Worm (Caenorhabditis elegans) whole organism, late embryonic: ENCODE results near the gene ZK328.6.

Experiments used
- C08G9.2 ChIP-seq: sonication (generic microtip); optimal IDR thresholded peaks from 2 replicates; lab custom pipeline; 2016; ENCODE audit warnings: mild to moderate bottlenecking, missing genetic modification characterization, moderate library complexity, missing compliant biosample characterization
- C38D4.7 ChIP-seq: fragments of 200-800 bp; sonication (Bioruptor generic); optimal IDR thresholded peaks from 2 replicates; lab custom pipeline; 2018; ENCODE audit warnings: mild to moderate bottlenecking, missing genetic modification characterization, moderate library complexity, missing compliant biosample characterization
- F13H6.1 ChIP-seq: sonication (generic microtip); optimal IDR thresholded peaks from 2 replicates; lab custom pipeline; 2016; ENCODE audit warnings: missing genetic modification characterization, missing compliant biosample characterization
- T23F11.4 ChIP-seq: fragments of 200-800 bp; sonication (Bioruptor generic); optimal IDR thresholded peaks from 2 replicates; lab custom pipeline; 2018; ENCODE audit warnings: mild to moderate bottlenecking, missing genetic modification characterization, missing compliant biosample characterization
- Y22D7AL.16 ChIP-seq: sonication (generic microtip); optimal IDR thresholded peaks from 2 replicates; lab custom pipeline; 2016; ENCODE audit warnings: missing genetic modification characterization, missing compliant biosample characterization
- ahr-1 ChIP-seq: sonication (generic microtip); optimal IDR thresholded peaks from 2 replicates; lab custom pipeline; 2016; ENCODE audit warnings: missing genetic modification characterization, missing compliant biosample characterization
- ceh-18 ChIP-seq: sonication (generic microtip); optimal IDR thresholded peaks from 2 replicates; lab custom pipeline; 2016; ENCODE audit warnings: missing genetic modification characterization, missing compliant biosample characterization
- ceh-2 ChIP-seq: sonication (generic microtip); optimal IDR thresholded peaks from 2 replicates; lab custom pipeline; 2016; ENCODE audit warnings: missing genotype, missing genetic modification characterization, missing compliant biosample characterization
- ceh-22 ChIP-seq: sonication (generic microtip); optimal IDR thresholded peaks from 2 replicates; lab custom pipeline; 2017; ENCODE audit warnings: missing biosample characterization, missing genetic modification characterization
- ceh-48 ChIP-seq: sonication (generic microtip); optimal IDR thresholded peaks from 2 replicates; lab custom pipeline; 2016; ENCODE audit warnings: missing genetic modification characterization, inconsistent platforms, missing compliant biosample characterization
- ceh-6 ChIP-seq: fragments of 200-800 bp; sonication (Bioruptor generic); optimal IDR thresholded peaks from 2 replicates; lab custom pipeline; 2018; ENCODE audit warnings: mild to moderate bottlenecking, missing genetic modification characterization, missing compliant biosample characterization
- ceh-9 ChIP-seq: sonication (generic microtip); optimal IDR thresholded peaks from 2 replicates; lab custom pipeline; 2016; ENCODE audit warnings: mild to moderate bottlenecking, missing genetic modification characterization, inconsistent platforms, missing compliant biosample characterization
- dmd-4 ChIP-seq: sonication (generic microtip); optimal IDR thresholded peaks from 2 replicates; lab custom pipeline; 2016; ENCODE audit warnings: borderline replicate concordance, missing genetic modification characterization, missing compliant biosample characterization
- elt-2 ChIP-seq: sonication (generic microtip); optimal IDR thresholded peaks from 2 replicates; lab custom pipeline; 2016; ENCODE audit warnings: missing genetic modification reagents, missing genetic modification characterization, missing compliant biosample characterization
- elt-4 ChIP-seq: sonication (generic microtip); optimal IDR thresholded peaks from 2 replicates; lab custom pipeline; 2016; ENCODE audit warnings: missing genetic modification characterization, missing compliant biosample characterization
- ets-4 ChIP-seq: sonication (generic microtip); optimal IDR thresholded peaks from 2 replicates; lab custom pipeline; 2016; ENCODE audit warnings: missing genetic modification characterization, missing compliant biosample characterization
- eyg-1 ChIP-seq: sonication (generic microtip); optimal IDR thresholded peaks from 2 replicates; lab custom pipeline; 2016; ENCODE audit warnings: missing genotype, missing genetic modification characterization, missing compliant biosample characterization
- fax-1 ChIP-seq: sonication (generic microtip); optimal IDR thresholded peaks from 2 replicates; lab custom pipeline; 2016; ENCODE audit warnings: missing genotype, missing genetic modification characterization, missing compliant biosample characterization
- fkh-10 ChIP-seq: fragments of 150-350 bp; optimal IDR thresholded peaks from 2 replicates; lab custom pipeline; 2014; ENCODE audit warnings: missing biosample characterization, missing genetic modification reagents, missing genetic modification characterization
- hlh-6 ChIP-seq: sonication (generic microtip); optimal IDR thresholded peaks from 2 replicates; lab custom pipeline; 2016; ENCODE audit warnings: missing genotype, missing genetic modification characterization, missing compliant biosample characterization
- lim-6 ChIP-seq: sonication (generic microtip); optimal IDR thresholded peaks from 2 replicates; lab custom pipeline; 2016; ENCODE audit warnings: missing genetic modification characterization, missing compliant biosample characterization
- mec-3 ChIP-seq: sonication (generic microtip); optimal IDR thresholded peaks from 2 replicates; lab custom pipeline; 2016; ENCODE audit warnings: borderline replicate concordance, missing genetic modification characterization, missing compliant biosample characterization
- nfya-1 ChIP-seq: sonication (generic microtip); optimal IDR thresholded peaks from 2 replicates; lab custom pipeline; 2017; ENCODE audit warnings: missing genetic modification characterization, mild to moderate bottlenecking, missing compliant biosample characterization, antibody characterized with exemption, moderate library complexity
- nhr-11 ChIP-seq: fragments of 150-350 bp; optimal IDR thresholded peaks from 2 replicates; lab custom pipeline; 2014; ENCODE audit warnings: missing biosample characterization, missing genetic modification characterization
- nhr-232 ChIP-seq: sonication (generic microtip); optimal IDR thresholded peaks from 2 replicates; lab custom pipeline; 2016; ENCODE audit warnings: missing genetic modification characterization, missing compliant biosample characterization
- odd-2 ChIP-seq: sonication (generic microtip); optimal IDR thresholded peaks from 2 replicates; lab custom pipeline; 2017; ENCODE audit warnings: antibody characterized with exemption, mild to moderate bottlenecking, missing genetic modification characterization, missing compliant biosample characterization
- pax-1 ChIP-seq: fragments of 150-350 bp; optimal IDR thresholded peaks from 2 replicates; lab custom pipeline; 2014; ENCODE audit warnings: missing biosample characterization, missing genetic modification characterization
- pros-1 ChIP-seq: fragments of 150-350 bp; optimal IDR thresholded peaks from 2 replicates; lab custom pipeline; 2014; ENCODE audit warnings: missing biosample characterization, missing genetic modification reagents, missing genetic modification characterization
- sox-4 ChIP-seq: sonication (generic microtip); optimal IDR thresholded peaks from 2 replicates; lab custom pipeline; 2017; ENCODE audit warnings: mild to moderate bottlenecking, missing genetic modification characterization, inconsistent platforms, missing compliant biosample characterization
- syd-9 ChIP-seq: sonication (generic microtip); optimal IDR thresholded peaks from 2 replicates; lab custom pipeline; 2016; ENCODE audit warnings: mild to moderate bottlenecking, missing genetic modification characterization, moderate library complexity, missing compliant biosample characterization
- tbx-2 ChIP-seq: sonication (generic microtip); optimal IDR thresholded peaks from 2 replicates; lab custom pipeline; 2016; ENCODE audit warnings: missing genetic modification characterization, missing compliant biosample characterization
- ttx-3 ChIP-seq: sonication (generic microtip); optimal IDR thresholded peaks from 2 replicates; lab custom pipeline; 2016; ENCODE audit warnings: missing genetic modification reagents, missing genetic modification characterization, missing compliant biosample characterization
- unc-3 ChIP-seq, 2 experiments: fragments of 200-800 bp in 1 of 2; sonication (Bioruptor generic) in 1 of 2; sonication (generic microtip) in 1 of 2; conservative IDR thresholded peaks in 1 of 2; optimal IDR thresholded peaks in 1 of 2; 2 replicates each; pipeline versions ENCODE4 v1.3.6 to Lab custom; 2016 to 2022; ENCODE audit warnings: missing compliant biosample characterization in 2 of 2, missing genetic modification characterization in 2 of 2, missing genetic modification reagents in 1 of 2
- unc-42 ChIP-seq: sonication (generic microtip); optimal IDR thresholded peaks from 2 replicates; lab custom pipeline; 2016; ENCODE audit warnings: missing genotype, missing genetic modification characterization, missing compliant biosample characterization
- unc-55 ChIP-seq: sonication (generic microtip); optimal IDR thresholded peaks from 2 replicates; lab custom pipeline; 2017; ENCODE audit warnings: missing biosample characterization, missing genetic modification reagents, missing genetic modification characterization

ZK328.6 gene

ce11 chrIII:5991142-5991930, 39.0 kb downstream of the ZK328.6 start, which contains the start of gene T04C9.2:
Gene T04C9.2 (plus strand): TSS chrIII:5991880.
- TF ChIP-seq nhr-11 (no peak), mec-3 (tag; lab: Kevin White, UChicago) (no peak), syd-9 (tag; lab: Kevin White, UChicago) (no peak), elt-4 (tag; lab: Kevin White, UChicago) (no peak), unc-42 (tag; lab: Kevin White, UChicago) (peak; percentile 51), tbx-2 (tag; lab: Kevin White, UChicago) (no peak), unc-55 (GFP tag; lab: Kevin White, UChicago) (peak; percentile 47), ceh-6 (no peak)

DNA sequence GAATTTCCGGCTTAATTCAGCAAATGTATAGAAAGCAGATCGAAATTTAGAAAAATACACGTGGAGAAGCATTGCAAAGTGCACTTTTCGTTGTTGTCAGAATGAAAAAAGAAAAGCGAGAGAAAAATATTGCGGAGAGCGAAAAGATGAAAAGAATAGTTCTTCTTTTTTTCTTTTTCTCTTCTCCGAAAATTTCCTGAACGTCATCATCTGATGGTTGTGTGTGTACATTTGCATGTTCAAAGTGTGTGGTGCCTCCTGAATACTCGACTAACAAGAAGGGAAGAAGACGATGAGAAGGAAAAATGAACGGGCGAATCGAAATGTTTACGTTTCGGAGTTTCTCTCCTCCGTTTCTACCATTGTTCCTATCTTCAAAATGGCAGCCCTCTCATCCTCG, 40.3 kb downstream of the ZK328.6 start:
- TF ChIP-seq fkh-10 (GFP tag; lab: Kevin White, UChicago) = no peak
- TF ChIP-seq, all 69 proteins: peak for 0

DNA sequence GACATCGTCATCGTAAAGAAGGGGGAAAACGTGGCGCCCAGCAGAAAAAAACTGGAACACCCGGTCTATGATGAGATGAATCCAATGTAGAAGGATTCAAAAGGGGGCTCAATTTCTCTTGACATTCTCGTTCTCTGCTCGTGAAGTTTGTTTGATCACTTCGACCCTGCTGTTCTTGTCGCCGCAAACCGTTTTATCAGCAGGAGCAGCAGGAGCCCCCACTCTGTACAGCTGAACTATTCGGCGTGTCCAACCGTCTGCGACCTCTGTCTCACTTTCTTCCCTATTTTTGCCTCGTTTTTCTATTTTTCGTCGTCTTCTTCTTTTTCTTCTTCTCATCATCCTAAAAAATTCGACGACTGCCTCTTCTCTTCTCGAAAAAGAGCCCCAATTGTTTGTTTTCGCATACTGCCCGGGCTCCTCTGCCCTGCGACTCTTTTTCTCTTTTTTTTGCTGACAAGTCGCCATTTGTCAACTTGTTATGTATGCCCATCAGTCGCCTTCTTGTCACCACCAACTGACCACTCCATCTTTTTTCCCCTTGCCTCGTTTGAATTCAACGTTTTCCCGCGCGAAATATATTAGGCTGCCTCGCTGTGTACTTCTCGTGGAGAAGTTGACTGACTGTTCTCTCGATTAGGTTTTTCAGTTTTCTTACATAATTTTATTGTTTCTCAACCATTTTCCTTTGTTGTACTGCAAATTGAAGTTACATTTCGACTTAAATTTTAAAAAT, 41.2 kb downstream of the ZK328.6 start:
- TF ChIP-seq unc-3 (GFP tag; conservative IDR thresholded peaks at IDR 0.05; lab: Robert Waterston, UW) (no peak), unc-3 (tag; optimal IDR thresholded peaks at IDR 0.05; lab: Kevin White, UChicago) (no peak), ceh-22 (no peak), dmd-4 (tag; lab: Kevin White, UChicago) (no peak), tbx-2 (tag; lab: Kevin White, UChicago) (no peak), mec-3 (tag; lab: Kevin White, UChicago) (peak; percentile 42), lim-6 (tag; lab: Kevin White, UChicago) (no peak), F13H6.1 (tag; lab: Kevin White, UChicago) (no peak), C08G9.2 (tag; lab: Kevin White, UChicago) (no peak), pax-1 (tag; lab: Kevin White, UChicago) (no peak), T23F11.4 (GFP tag; lab: Kevin White, UChicago) (no peak), nhr-232 (tag; lab: Kevin White, UChicago) (no peak), ceh-18 (tag; lab: Kevin White, UChicago) (peak; percentile 5), ceh-48 (tag; lab: Kevin White, UChicago) (no peak), hlh-6 (tag; lab: Kevin White, UChicago) (no peak), unc-42 (tag; lab: Kevin White, UChicago) (peak; percentile 8), sox-4 (tag; lab: Kevin White, UChicago) (no peak), Y22D7AL.16 (tag; lab: Kevin White, UChicago) (no peak), C38D4.7 (no peak), odd-2 (tag; lab: Kevin White, UChicago) (no peak), unc-55 (GFP tag; lab: Kevin White, UChicago) (peak; percentile 63), ceh-2 (tag; lab: Kevin White, UChicago) (no peak), nfya-1 (tag; lab: Kevin White, UChicago) (no peak), ahr-1 (tag; lab: Kevin White, UChicago) (no peak), ttx-3 (no peak), nhr-11 (no peak), elt-4 (tag; lab: Kevin White, UChicago) (no peak), ets-4 (tag; lab: Kevin White, UChicago) (peak; percentile 0), ceh-6 (no peak), elt-2 (no peak), fax-1 (tag; lab: Kevin White, UChicago) (no peak), eyg-1 (no peak), ceh-9 (tag; lab: Kevin White, UChicago) (no peak), pros-1 (tag; lab: Kevin White, UChicago) (no peak)
